Worm (Caenorhabditis elegans): ENCODE results near the gene thn-6.

DNA sequence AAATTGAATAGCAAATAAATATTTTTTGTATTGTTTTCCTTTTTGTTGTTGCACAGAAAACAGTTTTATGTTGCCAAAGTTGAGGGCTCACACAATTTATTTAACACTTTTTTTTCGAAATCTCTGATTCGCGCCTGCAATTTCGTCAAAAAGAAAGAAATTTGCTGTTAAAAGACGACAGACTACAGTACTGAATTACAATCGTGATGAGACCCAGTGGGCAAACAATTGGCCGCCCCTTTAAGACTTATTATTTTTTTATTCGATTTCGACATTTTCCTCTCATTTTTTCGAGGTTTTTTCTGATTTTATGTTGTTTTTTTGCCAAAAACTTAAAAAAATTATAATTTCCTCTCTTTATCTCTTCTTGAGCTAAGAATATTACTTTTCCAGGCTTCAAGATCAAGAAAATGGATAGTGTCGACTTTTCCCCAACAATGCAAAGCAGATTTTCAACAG is 45.4 kb downstream of the thn-6 start, which contains the start of gene slfl-4:
- TF ChIP-seq klf-2 (GFP tag; conservative IDR thresholded peaks at IDR 0.05), result no peak
- TF ChIP-seq flt-1 (GFP tag; IDR thresholded peaks at IDR 0.05), result no peak
- TF ChIP-seq ztf-23 (GFP tag; IDR thresholded peaks at IDR 0.05), result no peak
- no peak for TF ChIP-seq med-1 (GFP tag; optimal IDR thresholded peaks at IDR 0.05; ENCODE audit: insufficient read depth)
- no peak for TF ChIP-seq ztf-29 (GFP tag; IDR thresholded peaks at IDR 0.05)
- no peak for TF ChIP-seq ref-1 (GFP tag; conservative IDR thresholded peaks at IDR 0.05)
- no peak for TF ChIP-seq tab-1 (GFP tag; IDR thresholded peaks at IDR 0.05)
- TF ChIP-seq T22C8.4 (GFP tag; IDR thresholded peaks at IDR 0.05), result no peak

Measured in whole organism, midembryonic.